Worm (Caenorhabditis elegans) whole organism, L4 larva: ENCODE data around the gene fbxa-185.

Source experiments
- F10B5.3 ChIP-seq: sonication (generic microtip); optimal IDR thresholded peaks from 2 replicates; lab custom pipeline; 2016; ENCODE audit warnings: mild to moderate bottlenecking, missing genetic modification characterization, missing compliant biosample characterization
- F26F4.8 ChIP-seq: fragments of 200-800 bp; sonication (Bioruptor generic); conservative IDR thresholded peaks from 2 replicates; pipeline ENCODE4 v1.3.6; 2022; ENCODE audit warnings: missing genetic modification characterization, missing compliant biosample characterization
- F37D6.2 ChIP-seq: sonication (generic microtip); optimal IDR thresholded peaks from 2 replicates; lab custom pipeline; 2016; ENCODE audit warnings: mild to moderate bottlenecking, missing genetic modification characterization, missing compliant biosample characterization
- T20F7.1 ChIP-seq: fragments of 200-800 bp; sonication (Bioruptor generic); optimal IDR thresholded peaks from 2 replicates; lab custom pipeline; 2018; ENCODE audit warnings: mild to moderate bottlenecking, missing genetic modification characterization, missing compliant biosample characterization
- Y105C5A.15 ChIP-seq: fragments of 200-800 bp; sonication (Bioruptor generic); IDR thresholded peaks from 2 replicates; pipeline ENCODE4 v1.3.6; 2022; ENCODE audit warnings: missing genetic modification characterization, missing compliant biosample characterization
- ZK546.5 ChIP-seq, 2 experiments: sonication (generic microtip); optimal IDR thresholded peaks; 2 replicates each; lab custom pipeline; 2017; ENCODE audit warnings: missing biosample characterization in 2 of 2, missing genetic modification characterization in 2 of 2
- aha-1 ChIP-seq: fragments of 150-350 bp; peaks from one replicate; lab custom pipeline; 2014; ENCODE audit warnings: missing biosample characterization, missing genetic modification characterization
- attf-4 ChIP-seq: sonication (generic microtip); optimal IDR thresholded peaks from 3 replicates; lab custom pipeline; 2017; ENCODE audit warnings: missing biosample characterization, missing genetic modification characterization
- ceh-28 ChIP-seq: fragments of 150-350 bp; optimal IDR thresholded peaks from 2 replicates; lab custom pipeline; 2014; ENCODE audit warnings: missing biosample characterization, missing genetic modification reagents, missing genetic modification characterization
- ceh-62 ChIP-seq: sonication (generic microtip); optimal IDR thresholded peaks from 2 replicates; lab custom pipeline; 2017; ENCODE audit warnings: missing biosample characterization, missing genetic modification characterization
- ceh-82 ChIP-seq: sonication (generic microtip); optimal IDR thresholded peaks from 2 replicates; lab custom pipeline; 2017; ENCODE audit warnings: missing biosample characterization, missing genetic modification characterization
- daf-16 ChIP-seq, 3 experiments: sonication (generic microtip); optimal IDR thresholded peaks; 2 replicates each; lab custom pipeline; 2016 to 2017; ENCODE audit warnings: missing genetic modification characterization in 3 of 3, missing genetic modification reagents in 3 of 3, mild to moderate bottlenecking in 2 of 3, missing compliant biosample characterization in 2 of 3, missing biosample characterization in 1 of 3, moderate library complexity in 1 of 3
- dmd-6 ChIP-seq: fragments of 200-800 bp; sonication (Bioruptor generic); IDR thresholded peaks from 2 replicates; pipeline ENCODE4 v1.3.6; 2022; ENCODE audit warnings: missing genetic modification reagents, missing genetic modification characterization, missing compliant biosample characterization
- dmd-9 ChIP-seq: fragments of 200-800 bp; sonication (Bioruptor generic); IDR thresholded peaks from 2 replicates; pipeline ENCODE4 v1.3.6; 2022; ENCODE audit warnings: missing genetic modification reagents, missing genetic modification characterization, missing compliant biosample characterization
- duxl-1 ChIP-seq: sonication (generic microtip); optimal IDR thresholded peaks from 2 replicates; lab custom pipeline; 2016; ENCODE audit warnings: mild to moderate bottlenecking, missing genetic modification characterization, moderate library complexity, missing compliant biosample characterization; ENCODE audit not compliant: poor library complexity
- dve-1 ChIP-seq: sonication (generic microtip); optimal IDR thresholded peaks from 2 replicates; lab custom pipeline; 2017; ENCODE audit warnings: antibody characterized with exemption, mild to moderate bottlenecking, missing genetic modification characterization, missing compliant biosample characterization; ENCODE audit not compliant: insufficient read depth
- egl-27 ChIP-seq: sonication (generic microtip); optimal IDR thresholded peaks from 3 replicates; lab custom pipeline; 2017; ENCODE audit warnings: missing biosample characterization, missing genetic modification reagents, missing genetic modification characterization
- fkh-10 ChIP-seq: fragments of 150-350 bp; optimal IDR thresholded peaks from 2 replicates; lab custom pipeline; 2014; ENCODE audit warnings: missing biosample characterization, missing genetic modification reagents, missing genetic modification characterization
- hif-1 ChIP-seq, 2 experiments: sonication (generic microtip); optimal IDR thresholded peaks; 2 replicates each; lab custom pipeline; 2016 to 2017; ENCODE audit warnings: missing compliant biosample characterization in 2 of 2, missing genetic modification characterization in 2 of 2, missing genetic modification reagents in 2 of 2, missing genotype in 2 of 2, mild to moderate bottlenecking in 1 of 2
- lin-38 ChIP-seq: fragments of 200-800 bp; sonication (Bioruptor generic); IDR thresholded peaks from 2 replicates; pipeline ENCODE4 v1.3.6; 2022; ENCODE audit warnings: missing genetic modification reagents, missing genetic modification characterization, missing compliant biosample characterization
- mdt-29 ChIP-seq: fragments of 200-800 bp; sonication (Bioruptor generic); IDR thresholded peaks from 2 replicates; pipeline ENCODE4 v1.3.6; 2022; ENCODE audit warnings: missing genetic modification reagents, missing genetic modification characterization, missing compliant biosample characterization
- mes-2 ChIP-seq: sonication (generic microtip); optimal IDR thresholded peaks from 2 replicates; lab custom pipeline; 2016; ENCODE audit warnings: missing genotype, mild to moderate bottlenecking, missing genetic modification characterization, missing compliant biosample characterization; ENCODE audit not compliant: poor library complexity, severe bottlenecking
- mxl-3 ChIP-seq: fragments of 200-800 bp; sonication (Bioruptor generic); optimal IDR thresholded peaks from 2 replicates; lab custom pipeline; 2018; ENCODE audit warnings: mild to moderate bottlenecking, missing genetic modification characterization, missing compliant biosample characterization
- nhr-10 ChIP-seq: fragments of 150-350 bp; optimal IDR thresholded peaks from 2 replicates; lab custom pipeline; 2014; ENCODE audit warnings: missing biosample characterization, missing genetic modification characterization
- nhr-11 ChIP-seq: fragments of 150-350 bp; optimal IDR thresholded peaks from 2 replicates; lab custom pipeline; 2014; ENCODE audit warnings: missing biosample characterization, missing genetic modification characterization
- nhr-237 ChIP-seq: sonication (generic microtip); optimal IDR thresholded peaks from 2 replicates; lab custom pipeline; 2017; ENCODE audit warnings: missing biosample characterization, missing genetic modification characterization
- nhr-28 ChIP-seq: fragments of 150-350 bp; optimal IDR thresholded peaks from 2 replicates; lab custom pipeline; 2014; ENCODE audit warnings: missing biosample characterization, missing genetic modification characterization
- nhr-41 ChIP-seq: fragments of 200-800 bp; sonication (Bioruptor generic); IDR thresholded peaks from 2 replicates; pipeline ENCODE4 v1.3.6; 2022; ENCODE audit warnings: missing genetic modification reagents, missing genetic modification characterization, missing compliant biosample characterization
- nhr-76 ChIP-seq: fragments of 150-350 bp; optimal IDR thresholded peaks from 2 replicates; lab custom pipeline; 2014; ENCODE audit warnings: missing biosample characterization, missing genetic modification characterization
- pqm-1 ChIP-seq: sonication (generic microtip); optimal IDR thresholded peaks from 2 replicates; lab custom pipeline; 2017; ENCODE audit warnings: missing biosample characterization, missing genetic modification characterization
- spr-1 ChIP-seq: sonication (generic microtip); optimal IDR thresholded peaks from 2 replicates; lab custom pipeline; 2016; ENCODE audit warnings: mild to moderate bottlenecking, missing genetic modification characterization, missing compliant biosample characterization
- spr-3 ChIP-seq: fragments of 200-800 bp; sonication (Bioruptor generic); optimal IDR thresholded peaks from 2 replicates; lab custom pipeline; 2018; ENCODE audit warnings: mild to moderate bottlenecking, missing genetic modification characterization, missing compliant biosample characterization
- tag-97 ChIP-seq: fragments of 200-800 bp; sonication (Bioruptor generic); IDR thresholded peaks from 2 replicates; pipeline ENCODE4 v1.3.6; 2022; ENCODE audit warnings: missing genetic modification characterization, missing compliant biosample characterization
- unc-130 ChIP-seq: sonication (generic microtip); optimal IDR thresholded peaks from 2 replicates; lab custom pipeline; 2016; ENCODE audit warnings: missing genetic modification reagents, missing genetic modification characterization, missing compliant biosample characterization
- unc-62 ChIP-seq, 3 experiments: fragments of 150-350 bp in 1 of 3; sonication (generic microtip); optimal IDR thresholded peaks in 2 of 3; peaks in 1 of 3; 1 replicate in 1 of 3; 2 replicates in 2 of 3; lab custom pipeline; 2014 to 2017; ENCODE audit warnings: missing biosample characterization in 3 of 3, missing genetic modification characterization in 3 of 3, missing genetic modification reagents in 3 of 3, missing genotype in 1 of 3
- vab-7 ChIP-seq: fragments of 200-800 bp; sonication (Bioruptor generic); IDR thresholded peaks from 2 replicates; pipeline ENCODE4 v1.3.6; 2022; ENCODE audit warnings: missing genetic modification reagents, missing genetic modification characterization, missing compliant biosample characterization

The fbxa-185 gene

ce11 chrV:17328497-17328896 lies 2.9 kb upstream of the fbxa-185 start, which contains the start of gene srg-44:
Gene srg-44, plus strand, starts transcription at chrV:17328797.
- TF ChIP-seq aha-1 (tag; lab: Kevin White, UChicago): peak; percentile 17
- no peak for TF ChIP-seq Y105C5A.15 (GFP tag; lab: Robert Waterston, UW)
- no peak for TF ChIP-seq fkh-10 (GFP tag; lab: Kevin White, UChicago)
- no peak for TF ChIP-seq egl-27 (tag; lab: Kevin White, UChicago)
- TF ChIP-seq spr-1: no peak

ce11 chrV:17339349-17339748 lies 7.9 kb downstream of the fbxa-185 start:
- TF ChIP-seq T20F7.1 (GFP tag; lab: Kevin White, UChicago) (no peak), ceh-28 (tag; lab: Kevin White, UChicago) (no peak), ceh-62 (tag; lab: Kevin White, UChicago) (no peak), unc-62 (GFP tag; optimal IDR thresholded peaks at IDR 0.05 in 1 of 2; lab: Kevin White, UChicago) (no peak), unc-62 (tag; optimal IDR thresholded peaks at IDR 0.05; lab: Kevin White, UChicago) (no peak), ceh-82 (tag; lab: Kevin White, UChicago) (no peak), mxl-3 (no peak), lin-38 (GFP tag; lab: Robert Waterston, UW) (no peak), nhr-237 (tag; lab: Kevin White, UChicago) (no peak), mes-2 (tag; lab: Kevin White, UChicago) (no peak), Y105C5A.15 (GFP tag; lab: Robert Waterston, UW) (no peak), nhr-28 (tag; lab: Kevin White, UChicago) (no peak), hif-1 (tag; optimal IDR thresholded peaks at IDR 0.05; lab: Kevin White, UChicago) (no peak), vab-7 (no peak), F37D6.2 (tag; lab: Kevin White, UChicago) (no peak), unc-130 (GFP tag; lab: Kevin White, UChicago) (no peak), ZK546.5 (tag; optimal IDR thresholded peaks at IDR 0.05; lab: Kevin White, UChicago) (no peak), spr-3 (GFP tag; lab: Kevin White, UChicago) (no peak), F26F4.8 (no peak)

ce11 chrV:17344876-17345275 lies 13.4 kb downstream of the fbxa-185 start, which contains the start of the genes fbxa-188 and fbxa-189:
Gene fbxa-188, minus strand, starts transcription at chrV:17344926.
Gene fbxa-189, plus strand, starts transcription at chrV:17345214.
- no peak for TF ChIP-seq ceh-62 (tag; lab: Kevin White, UChicago)
- TF ChIP-seq daf-16 (GFP tag; optimal IDR thresholded peaks at IDR 0.05; lab: Kevin White, UChicago): no peak
- TF ChIP-seq daf-16 (tag; optimal IDR thresholded peaks at IDR 0.05; lab: Kevin White, UChicago): peak; percentile 69
- TF ChIP-seq dve-1: peak; percentile 12
- TF ChIP-seq dmd-6 (GFP tag; lab: Robert Waterston, UW): peak; percentile 10; the same call in 1 of the 2 replicates
- TF ChIP-seq pqm-1 (tag; lab: Kevin White, UChicago): peak; percentile 56
- TF ChIP-seq F10B5.3 (tag; lab: Kevin White, UChicago): no peak
- TF ChIP-seq nhr-10 (tag; lab: Kevin White, UChicago): no peak
- TF ChIP-seq duxl-1: peak; percentile 56
- peak; percentile 40 for TF ChIP-seq nhr-28 (tag; lab: Kevin White, UChicago)

ce11 chrV:17347602-17348001 lies 16.2 kb downstream of the fbxa-185 start, which contains the start of gene skr-5:
Gene skr-5, plus strand, starts transcription at chrV:17347902.
- no peak for TF ChIP-seq nhr-41 (GFP tag; lab: Robert Waterston, UW)
- no peak for TF ChIP-seq daf-16 (GFP tag; optimal IDR thresholded peaks at IDR 0.05; lab: Kevin White, UChicago)
- peak; percentile 74 for TF ChIP-seq daf-16 (tag; optimal IDR thresholded peaks at IDR 0.05; lab: Kevin White, UChicago)
- peak; percentile 45 for TF ChIP-seq pqm-1 (tag; lab: Kevin White, UChicago)

- TF ChIP-seq nhr-11 (tag; lab: Kevin White, UChicago) (no peak), nhr-76 (tag; lab: Kevin White, UChicago) (no peak), attf-4 (tag; lab: Kevin White, UChicago) (no peak), dmd-9 (GFP tag; lab: Robert Waterston, UW) (no peak), tag-97 (GFP tag; lab: Robert Waterston, UW) (no peak), mdt-29 (GFP tag; lab: Robert Waterston, UW) (no peak)
- TF ChIP-seq, all 104 proteins: peak for 0
These were observed 18.7 kb downstream of the fbxa-185 start, which contains the start of gene lsy-27 for ce11 chrV:17350093-17350492. Gene lsy-27, minus strand, starts transcription at chrV:17350193.
